Fruit fly (Drosophila melanogaster) whole organism, embryonic: ENCODE measurements around the gene Cypl.

Experiments used
- Bgb ChIP-seq: fragments of 200-800 bp; sonication (Bioruptor generic); IDR thresholded peaks from 2 replicates; pipeline ENCODE4 v1.3.6; 2022; ENCODE audit warnings: missing biosample characterization, missing genetic modification characterization; ENCODE audit not compliant: partially characterized antibody
- CG10267 ChIP-seq: fragments of 200-800 bp; sonication (Bioruptor generic); optimal IDR thresholded peaks from 2 replicates; lab custom pipeline; 2018; ENCODE audit warnings: missing biosample characterization, mild to moderate bottlenecking, missing genetic modification characterization, moderate library complexity
- CG13287 ChIP-seq: fragments of 200-800 bp; sonication (Bioruptor generic); IDR thresholded peaks from 2 replicates; pipeline ENCODE4 v1.3.6; 2022; ENCODE audit warnings: missing biosample characterization, missing genetic modification characterization; ENCODE audit not compliant: partially characterized antibody
- CG13894 ChIP-seq: fragments of 200-800 bp; sonication (Bioruptor generic); optimal IDR thresholded peaks from 3 replicates; lab custom pipeline; 2018; ENCODE audit warnings: missing biosample characterization, mild to moderate bottlenecking, missing genetic modification characterization, moderate library complexity
- CG14050 ChIP-seq: fragments of 200-800 bp; sonication (Bioruptor generic); IDR thresholded peaks from 3 replicates; pipeline ENCODE4 v1.3.6; 2022; ENCODE audit warnings: missing biosample characterization, missing genetic modification characterization
- CG14667 ChIP-seq: fragments of 200-800 bp; sonication (Bioruptor generic); IDR thresholded peaks from 2 replicates; pipeline ENCODE4 v1.3.6; 2022; ENCODE audit warnings: missing biosample characterization, missing genetic modification characterization
- CG14860 ChIP-seq: fragments of 200-800 bp; sonication (Bioruptor generic); IDR thresholded peaks from 3 replicates; pipeline ENCODE4 v1.3.6; 2022; ENCODE audit warnings: missing biosample characterization, missing genetic modification characterization; ENCODE audit not compliant: partially characterized antibody
- CG15514 ChIP-seq: fragments of 200-800 bp; sonication (Bioruptor generic); optimal IDR thresholded peaks from 3 replicates; lab custom pipeline; 2017; ENCODE audit warnings: missing biosample characterization, missing genetic modification characterization, mild to moderate bottlenecking, moderate library complexity, missing genetic modification reagents
- CG16815 ChIP-seq: fragments of 200-800 bp; sonication (Bioruptor generic); optimal IDR thresholded peaks from 3 replicates; lab custom pipeline; 2017; ENCODE audit warnings: missing biosample characterization, mild to moderate bottlenecking, missing genetic modification characterization
- CG17802 ChIP-seq: fragments of 200-800 bp; sonication (Bioruptor generic); optimal IDR thresholded peaks from 2 replicates; lab custom pipeline; 2018; ENCODE audit warnings: missing biosample characterization, mild to moderate bottlenecking, missing genetic modification characterization, moderate library complexity
- CG18262 ChIP-seq: fragments of 200-800 bp; optimal IDR thresholded peaks from 3 replicates; lab custom pipeline; 2019; ENCODE audit warnings: missing biosample characterization, mild to moderate bottlenecking, missing genetic modification characterization, moderate library complexity
- CG2199 ChIP-seq: fragments of 200-800 bp; sonication (Bioruptor generic); IDR thresholded peaks from 3 replicates; pipeline ENCODE4 v1.3.6; 2022; ENCODE audit warnings: missing biosample characterization, missing genetic modification characterization
- CG2678 ChIP-seq: fragments of 200-800 bp; sonication (Bioruptor generic); optimal IDR thresholded peaks from 3 replicates; lab custom pipeline; 2019; ENCODE audit warnings: missing biosample characterization, mild to moderate bottlenecking, missing genetic modification characterization, moderate library complexity
- CG31441 ChIP-seq: fragments of 200-800 bp; sonication (Bioruptor generic); IDR thresholded peaks from 2 replicates; pipeline ENCODE4 v1.3.6; 2022; ENCODE audit warnings: missing biosample characterization, missing genetic modification characterization
- CG33213 ChIP-seq: fragments of 200-800 bp; sonication (Bioruptor generic); optimal IDR thresholded peaks from 3 replicates; lab custom pipeline; 2016; ENCODE audit warnings: missing biosample characterization, missing genetic modification characterization
- CG43689 ChIP-seq: fragments of 200-800 bp; sonication (Bioruptor generic); IDR thresholded peaks from 2 replicates; pipeline ENCODE4 v1.3.6; 2022; ENCODE audit warnings: missing biosample characterization, missing genetic modification characterization
- CG6254 ChIP-seq: fragments of 200-800 bp; sonication (Bioruptor generic); optimal IDR thresholded peaks from 3 replicates; lab custom pipeline; 2017; ENCODE audit warnings: mild to moderate bottlenecking, missing biosample characterization, missing genetic modification reagents, missing genetic modification characterization
- CG7357 ChIP-seq: fragments of 200-800 bp; sonication (Bioruptor generic); IDR thresholded peaks from 3 replicates; pipeline ENCODE4 v1.3.6; 2022; ENCODE audit warnings: missing biosample characterization, missing genetic modification characterization
- CHES-1-like ChIP-seq: fragments of 200-800 bp; sonication (Bioruptor generic); optimal IDR thresholded peaks from 2 replicates; lab custom pipeline; 2016; ENCODE audit warnings: missing biosample characterization, missing genetic modification characterization
- CTCF ChIP-seq: fragments of 200-800 bp; sonication (Bioruptor generic); optimal IDR thresholded peaks from 2 replicates; lab custom pipeline; 2017; ENCODE audit warnings: missing biosample characterization, mild to moderate bottlenecking, missing genetic modification characterization, moderate library complexity
- Dad ChIP-seq: fragments of 200-800 bp; sonication (Bioruptor generic); optimal IDR thresholded peaks from 3 replicates; lab custom pipeline; 2016; ENCODE audit warnings: missing biosample characterization, missing genetic modification characterization
- Deaf1 ChIP-seq: fragments of 200-800 bp; optimal IDR thresholded peaks from 3 replicates; lab custom pipeline; 2019; ENCODE audit warnings: missing biosample characterization, mild to moderate bottlenecking, missing genetic modification characterization, moderate library complexity
- H15 ChIP-seq: fragments of 200-800 bp; sonication (Bioruptor generic); IDR thresholded peaks from 3 replicates; pipeline ENCODE4 v1.3.6; 2022; ENCODE audit warnings: missing biosample characterization, missing genetic modification characterization
- Hr39 ChIP-seq: fragments of >200 bp; optimal IDR thresholded peaks from 2 replicates; lab custom pipeline; 2017
- NFAT ChIP-seq: fragments of 200-800 bp; sonication (Bioruptor generic); IDR thresholded peaks from 2 replicates; pipeline ENCODE4 v1.3.6; 2022; ENCODE audit warnings: missing biosample characterization, missing genetic modification characterization
- Neu2 ChIP-seq: fragments of 200-800 bp; sonication (Bioruptor generic); optimal IDR thresholded peaks from 3 replicates; lab custom pipeline; 2016; ENCODE audit warnings: missing biosample characterization, missing genetic modification characterization, borderline replicate concordance
- Scr ChIP-seq: fragments of 200-800 bp; sonication (Bioruptor generic); IDR thresholded peaks from 2 replicates; pipeline ENCODE4 v1.3.6; 2022; ENCODE audit warnings: missing biosample characterization, missing genetic modification characterization; ENCODE audit not compliant: partially characterized antibody
- Ssrp ChIP-seq: fragments of 200-800 bp; sonication (Bioruptor generic); optimal IDR thresholded peaks from 2 replicates; lab custom pipeline; 2018; ENCODE audit warnings: missing biosample characterization, mild to moderate bottlenecking, missing genetic modification characterization, moderate library complexity
- Taf1 ChIP-seq: fragments of 200-800 bp; sonication (Bioruptor generic); IDR thresholded peaks from 2 replicates; pipeline ENCODE4 v1.3.6; 2022; ENCODE audit warnings: missing biosample characterization, missing genetic modification characterization
- Vsx1 ChIP-seq: fragments of 200-800 bp; sonication (Bioruptor generic); optimal IDR thresholded peaks from 2 replicates; lab custom pipeline; 2017; ENCODE audit warnings: missing biosample characterization, mild to moderate bottlenecking, missing genetic modification characterization, missing genetic modification reagents
- az2 ChIP-seq: fragments of 200-800 bp; sonication (Bioruptor generic); optimal IDR thresholded peaks from 3 replicates; lab custom pipeline; 2016; ENCODE audit warnings: missing biosample characterization, missing genetic modification characterization
- caup ChIP-seq: fragments of 200-800 bp; sonication (Bioruptor generic); optimal IDR thresholded peaks from 3 replicates; lab custom pipeline; 2017; ENCODE audit warnings: missing biosample characterization, mild to moderate bottlenecking, missing genetic modification characterization, moderate library complexity; ENCODE audit not compliant: severe bottlenecking
- cg ChIP-seq: fragments of 200-800 bp; sonication (Bioruptor generic); optimal IDR thresholded peaks from 3 replicates; lab custom pipeline; 2019; ENCODE audit warnings: missing biosample characterization, mild to moderate bottlenecking, missing genetic modification characterization, moderate library complexity
- disco-r ChIP-seq: fragments of 200-800 bp; sonication (Bioruptor generic); optimal IDR thresholded peaks from 2 replicates; lab custom pipeline; 2016; ENCODE audit warnings: missing biosample characterization, missing genetic modification characterization
- dysf ChIP-seq: fragments of 200-800 bp; sonication (Bioruptor generic); IDR thresholded peaks from 3 replicates; pipeline ENCODE4 v1.3.6; 2022; ENCODE audit warnings: missing biosample characterization, missing genetic modification characterization
- grau ChIP-seq: fragments of 200-800 bp; optimal IDR thresholded peaks from 3 replicates; lab custom pipeline; 2019; ENCODE audit warnings: missing biosample characterization, mild to moderate bottlenecking, missing genetic modification characterization, moderate library complexity
- ind ChIP-seq: fragments of 200-800 bp; sonication (Bioruptor generic); optimal IDR thresholded peaks from 3 replicates; lab custom pipeline; 2016; ENCODE audit warnings: missing biosample characterization, missing genetic modification characterization
- kah ChIP-seq: fragments of 200-800 bp; sonication (Bioruptor generic); optimal IDR thresholded peaks from 2 replicates; lab custom pipeline; 2018; ENCODE audit warnings: missing biosample characterization, mild to moderate bottlenecking, missing genetic modification characterization
- kay ChIP-seq: fragments of 200-800 bp; sonication (Bioruptor generic); optimal IDR thresholded peaks from 2 replicates; lab custom pipeline; 2016; ENCODE audit warnings: missing biosample characterization, missing genetic modification characterization
- nerfin-2 ChIP-seq: fragments of 200-800 bp; sonication (Bioruptor generic); IDR thresholded peaks from 2 replicates; pipeline ENCODE4 v1.3.6; 2022; ENCODE audit warnings: missing biosample characterization, missing genetic modification characterization; ENCODE audit not compliant: partially characterized antibody
- pan ChIP-seq, 4 experiments: fragments of >200 bp in 3 of 4; fragments of 200-800 bp in 1 of 4; sonication (Bioruptor generic) in 1 of 4; optimal IDR thresholded peaks in 3 of 4; IDR thresholded peaks in 1 of 4; 2 replicates each; pipeline versions ENCODE4 v1.3.6 to Lab custom; 2017 to 2022; ENCODE audit warnings: missing biosample characterization in 2 of 4, missing genetic modification characterization in 2 of 4, mixed read lengths in 1 of 4
- schlank ChIP-seq: fragments of 200-800 bp; sonication (Bioruptor generic); optimal IDR thresholded peaks from 2 replicates; lab custom pipeline; 2018; ENCODE audit warnings: missing biosample characterization, mild to moderate bottlenecking, missing genetic modification characterization
- sim ChIP-seq: fragments of 200-800 bp; sonication (Bioruptor generic); IDR thresholded peaks from 2 replicates; pipeline ENCODE4 v1.3.6; 2022; ENCODE audit warnings: missing biosample characterization, missing genetic modification characterization
- tgo ChIP-seq: fragments of 200-800 bp; sonication (Bioruptor generic); IDR thresholded peaks from 3 replicates; pipeline ENCODE4 v1.3.6; 2022; ENCODE audit warnings: missing biosample characterization, missing genetic modification characterization
- tll ChIP-seq, 2 experiments: fragments of 200-800 bp in 1 of 2; fragments of >200 bp in 1 of 2; sonication (Bioruptor generic) in 1 of 2; optimal IDR thresholded peaks; 2 replicates each; lab custom pipeline; 2017 to 2019; ENCODE audit warnings: missing biosample characterization in 2 of 2, missing genetic modification characterization in 2 of 2, mild to moderate bottlenecking in 1 of 2, moderate library complexity in 1 of 2
- wdn ChIP-seq: fragments of 200-800 bp; sonication (Bioruptor generic); IDR thresholded peaks from 2 replicates; pipeline ENCODE4 v1.3.6; 2022; ENCODE audit warnings: missing biosample characterization, missing genetic modification characterization
- yki ChIP-seq: fragments of >200 bp; optimal IDR thresholded peaks from 3 replicates; lab custom pipeline; 2018
- zf30C ChIP-seq: fragments of 200-800 bp; sonication (Bioruptor generic); optimal IDR thresholded peaks from 3 replicates; lab custom pipeline; 2018; ENCODE audit warnings: missing biosample characterization, mild to moderate bottlenecking, missing genetic modification characterization

Gene Cypl

dm6 chr3L:589290-590281 is 46.9 kb upstream of the Cypl start (continued):
- TF ChIP-seq CG33213 (GFP tag; lab: Kevin White, UChicago): peak; percentile 87
- TF ChIP-seq schlank (tag; lab: Kevin White, UChicago): peak; percentile 79
- peak; percentile 93 for TF ChIP-seq CHES-1-like
- no peak for TF ChIP-seq nerfin-2 (GFP tag; lab: Robert Waterston, UW)
- TF ChIP-seq Dad: peak; percentile 92
- TF ChIP-seq Bgb: no peak
- TF ChIP-seq CG17802 (tag; lab: Kevin White, UChicago): peak; percentile 66
- TF ChIP-seq cg (GFP tag; lab: Kevin White, UChicago): no peak
- TF ChIP-seq CG2199 (GFP tag; lab: Robert Waterston, UW): peak; percentile 80; the same call in 2 of the 3 replicates
- peak; percentile 89 for TF ChIP-seq az2 (GFP tag; lab: Kevin White, UChicago)
- no peak for TF ChIP-seq CG13287 (GFP tag; lab: Robert Waterston, UW)
- TF ChIP-seq CG7357: peak; percentile 78
- TF ChIP-seq Deaf1: peak; percentile 90
- peak; percentile 88 for TF ChIP-seq grau (tag; lab: Kevin White, UChicago)
- TF ChIP-seq disco-r: peak; percentile 90
- peak; percentile 88 for TF ChIP-seq kay (GFP tag; lab: Kevin White, UChicago)
- peak; percentile 83 for TF ChIP-seq sim
- TF ChIP-seq Ssrp (tag; lab: Kevin White, UChicago): peak; percentile 84
- peak; percentile 85 for TF ChIP-seq CG6254 (GFP tag; lab: Kevin White, UChicago)
- TF ChIP-seq H15 (GFP tag; lab: Robert Waterston, UW): peak; percentile 92
- TF ChIP-seq tgo (GFP tag; lab: Robert Waterston, UW): peak; percentile 90
- no peak for TF ChIP-seq Vsx1
- peak; percentile 94 for TF ChIP-seq NFAT (GFP tag; lab: Robert Waterston, UW)
- TF ChIP-seq CG13894: peak; percentile 74
- 0 out of 2 replicates have a peak, but pooled peaks have one; percentile 43 for TF ChIP-seq CG43689
- TF ChIP-seq ind: peak; percentile 92
- peak; percentile 98 for TF ChIP-seq zf30C (GFP tag; lab: Kevin White, UChicago)
- no peak for TF ChIP-seq yki
- TF ChIP-seq Hr39: no peak
- peak; percentile 79 for TF ChIP-seq CG10267 (tag; lab: Kevin White, UChicago)
- TF ChIP-seq Scr (GFP tag; lab: Robert Waterston, UW): no peak
- TF ChIP-seq wdn: peak; percentile 86
- peak; percentile 71 for TF ChIP-seq Neu2
- peak; percentile 85 for TF ChIP-seq CG14050
- peak; percentile 73 for TF ChIP-seq Taf1 (GFP tag; lab: Robert Waterston, UW)
- no peak for TF ChIP-seq tll (GFP tag; optimal IDR thresholded peaks at IDR 0.05; lab: Kevin White, UChicago)
- TF ChIP-seq pan (optimal IDR thresholded peaks at IDR 0.05; lab: Kevin White, UChicago): no peak
- TF ChIP-seq pan (GFP tag; optimal IDR thresholded peaks at IDR 0.05 in 1 of 2, IDR thresholded peaks at IDR 0.05 in 1 of 2): peak in 1 of 2 experiments; percentile 91
- TF ChIP-seq CG18262 (tag; lab: Kevin White, UChicago): peak; percentile 87
- peak; percentile 91 for TF ChIP-seq CG16815 (GFP tag; lab: Kevin White, UChicago)
- TF ChIP-seq CG15514 (GFP tag; lab: Kevin White, UChicago): peak; percentile 68
- peak; percentile 86 for TF ChIP-seq caup (GFP tag; lab: Kevin White, UChicago)
- peak; percentile 99 for TF ChIP-seq kah (GFP tag; lab: Kevin White, UChicago)
- TF ChIP-seq CTCF: peak; percentile 8
- no peak for TF ChIP-seq CG14860 (GFP tag; lab: Robert Waterston, UW)
- TF ChIP-seq dysf (GFP tag; lab: Robert Waterston, UW): peak; percentile 94
- peak; percentile 91 for TF ChIP-seq CG2678
- TF ChIP-seq CG31441: peak; percentile 82
- peak; percentile 89 for TF ChIP-seq CG14667 (GFP tag; lab: Robert Waterston, UW)
